Worm (Caenorhabditis elegans): ENCODE results near the gene B0491.6.

The B0491.6 gene

ce11 chrII:11312223-11312622, 35.9 kb downstream of the B0491.6 start, which contains the start of gene T24F1.7:
TSS of gene T24F1.7 (plus strand) at chrII:11312523.
- TF ChIP-seq F52B5.7 (tag; optimal IDR thresholded peaks at IDR 0.05) = no peak
- no peak for TF ChIP-seq fkh-3 (tag; optimal IDR thresholded peaks at IDR 0.05)

- no peak for TF ChIP-seq unc-62 (GFP tag; optimal IDR thresholded peaks at IDR 0.05)
- TF ChIP-seq nfya-1 (tag; optimal IDR thresholded peaks at IDR 0.05; ENCODE audit: borderline replicate concordance, insufficient read depth) = no peak
- TF ChIP-seq lin-54 (GFP tag; optimal IDR thresholded peaks at IDR 0.05) = no peak
- no peak for TF ChIP-seq aptf-3 (GFP tag; IDR thresholded peaks at IDR 0.05)
Measured at ce11 chrII:11307953-11308352, 40.2 kb downstream of the B0491.6 start.

- TF ChIP-seq ztf-22 (GFP tag; optimal IDR thresholded peaks at IDR 0.05) (no peak), nfya-1 (tag; optimal IDR thresholded peaks at IDR 0.05; ENCODE audit: borderline replicate concordance, insufficient read depth) (no peak), ceh-40 (GFP tag; IDR thresholded peaks at IDR 0.05) (no peak), F57C9.4 (tag; optimal IDR thresholded peaks at IDR 0.05) (no peak), tbp1 (GFP tag; optimal IDR thresholded peaks at IDR 0.05) (no peak), cebp-2 (GFP tag; IDR thresholded peaks at IDR 0.05) (no peak), F33H1.4 (GFP tag; IDR thresholded peaks at IDR 0.05) (no peak)
Measured at ce11 chrII:11307332-11307731, 40.8 kb downstream of the B0491.6 start.

- TF ChIP-seq T26A5.8 (tag; optimal IDR thresholded peaks at IDR 0.05) = no peak
- no peak for TF ChIP-seq ZK185.1 (tag; optimal IDR thresholded peaks at IDR 0.05; ENCODE audit: poor library complexity, severe bottlenecking)
- TF ChIP-seq ets-4 (GFP tag; optimal IDR thresholded peaks at IDR 0.05) = no peak
- no peak for TF ChIP-seq hlh-26 (GFP tag; conservative IDR thresholded peaks at IDR 0.05)
- no peak for TF ChIP-seq atf-7 (tag; optimal IDR thresholded peaks at IDR 0.05)
- TF ChIP-seq nhr-90 (tag; optimal IDR thresholded peaks at IDR 0.05) = peak; percentile 15
- TF ChIP-seq F23B12.7 (tag; optimal IDR thresholded peaks at IDR 0.05; ENCODE audit: insufficient read depth) = no peak
- TF ChIP-seq snpc-4 (GFP tag; optimal IDR thresholded peaks at IDR 0.05) = no peak
- peak in 2 of 4 experiments; percentile 16 to 21 for TF ChIP-seq snpc-4 (tag; optimal IDR thresholded peaks at IDR 0.05)
- TF ChIP-seq mcd-1 (GFP tag; IDR thresholded peaks at IDR 0.05) = peak; percentile 47; the same call in 1 of the 2 replicates
- no peak for TF ChIP-seq zim-3 (tag; optimal IDR thresholded peaks at IDR 0.05)
- TF ChIP-seq Y53G8AR.9 (GFP tag; conservative IDR thresholded peaks at IDR 0.05) = no peak
- TF ChIP-seq him-1 (tag; optimal IDR thresholded peaks at IDR 0.05) = peak; percentile 69
- peak; percentile 24; the same call in 1 of the 2 replicates for TF ChIP-seq nfyb-1 (GFP tag; IDR thresholded peaks at IDR 0.05)
- TF ChIP-seq fkh-3 (tag; optimal IDR thresholded peaks at IDR 0.05) = no peak
- no peak for TF ChIP-seq ceh-27 (GFP tag; optimal IDR thresholded peaks at IDR 0.05)
- no peak for TF ChIP-seq hmg-20 (GFP tag; IDR thresholded peaks at IDR 0.05)
- TF ChIP-seq tbp1 (GFP tag; optimal IDR thresholded peaks at IDR 0.05) = peak; percentile 81
- no peak for TF ChIP-seq ztf-25 (GFP tag; IDR thresholded peaks at IDR 0.05)
- TF ChIP-seq K12H6.12 (tag; optimal IDR thresholded peaks at IDR 0.05) = peak; percentile 40
- no peak for TF ChIP-seq hsf-1 (GFP tag; IDR thresholded peaks at IDR 0.05)
- peak; percentile 79 for TF ChIP-seq hmg-1.2 (GFP tag; IDR thresholded peaks at IDR 0.05)
- TF ChIP-seq mel-28 (tag; optimal IDR thresholded peaks at IDR 0.05; ENCODE audit: borderline replicate concordance) = no peak
- no peak for TF ChIP-seq ccch-3 (GFP tag; optimal IDR thresholded peaks at IDR 0.05)
- no peak for TF ChIP-seq madf-3 (GFP tag; IDR thresholded peaks at IDR 0.05)
- no peak for TF ChIP-seq cebp-2 (GFP tag; IDR thresholded peaks at IDR 0.05)
- no peak for TF ChIP-seq ztf-22 (GFP tag; optimal IDR thresholded peaks at IDR 0.05)
- peak; percentile 49 for TF ChIP-seq rpc-1 (optimal IDR thresholded peaks at IDR 0.05)
- peak; percentile 70 for TF ChIP-seq rpc-1 (tag; optimal IDR thresholded peaks at IDR 0.05)
- TF ChIP-seq nfya-1 (tag; optimal IDR thresholded peaks at IDR 0.05; ENCODE audit: borderline replicate concordance, insufficient read depth) = no peak
- TF ChIP-seq madf-6 (GFP tag; IDR thresholded peaks at IDR 0.05) = peak; percentile 51
- TF ChIP-seq mxl-1 (tag; optimal IDR thresholded peaks at IDR 0.05) = no peak
- TF ChIP-seq unc-62 (GFP tag; optimal IDR thresholded peaks at IDR 0.05) = no peak
- TF ChIP-seq C17E4.6 (GFP tag; IDR thresholded peaks at IDR 0.05) = no peak
- TF ChIP-seq lsl-1 (GFP tag; optimal IDR thresholded peaks at IDR 0.05) = no peak
- no peak for TF ChIP-seq F57C9.4 (tag; optimal IDR thresholded peaks at IDR 0.05)
Measured at ce11 chrII:11305627-11306449, 42.3 kb downstream of the B0491.6 start, which contains the start of gene rsf-1. TSS of gene rsf-1 (plus strand) at chrII:11306399.

Measured in whole organism, young adult.